Fruit fly (Drosophila melanogaster) whole organism, embryonic: ENCODE results near the gene pygo.

Source experiments
- Ada2b ChIP-seq: fragments of 200-800 bp; sonication (Bioruptor generic); IDR thresholded peaks from 2 replicates; pipeline ENCODE4 v1.3.6; 2022; ENCODE audit warnings: missing biosample characterization, missing genetic modification characterization
- BEAF-32 ChIP-seq: fragments of 200-800 bp; sonication (Bioruptor generic); optimal IDR thresholded peaks from 3 replicates; lab custom pipeline; 2017; ENCODE audit warnings: missing biosample characterization, missing genetic modification characterization, mild to moderate bottlenecking, moderate library complexity, missing genetic modification reagents
- CG10462 ChIP-seq: fragments of 200-800 bp; sonication (Bioruptor generic); optimal IDR thresholded peaks from 2 replicates; lab custom pipeline; 2016; ENCODE audit warnings: missing biosample characterization, missing genetic modification characterization
- CG13894 ChIP-seq: fragments of 200-800 bp; sonication (Bioruptor generic); optimal IDR thresholded peaks from 3 replicates; lab custom pipeline; 2018; ENCODE audit warnings: missing biosample characterization, mild to moderate bottlenecking, missing genetic modification characterization, moderate library complexity
- CG14050 ChIP-seq: fragments of 200-800 bp; sonication (Bioruptor generic); IDR thresholded peaks from 3 replicates; pipeline ENCODE4 v1.3.6; 2022; ENCODE audit warnings: missing biosample characterization, missing genetic modification characterization
- CG14965 ChIP-seq: fragments of 200-800 bp; sonication (Bioruptor generic); optimal IDR thresholded peaks from 2 replicates; lab custom pipeline; 2016; ENCODE audit warnings: missing biosample characterization, missing genetic modification characterization, borderline replicate concordance
- CG16815 ChIP-seq: fragments of 200-800 bp; sonication (Bioruptor generic); optimal IDR thresholded peaks from 3 replicates; lab custom pipeline; 2017; ENCODE audit warnings: missing biosample characterization, mild to moderate bottlenecking, missing genetic modification characterization
- CG16863 ChIP-seq: fragments of 200-800 bp; sonication (Bioruptor generic); optimal IDR thresholded peaks from 3 replicates; lab custom pipeline; 2016; ENCODE audit warnings: missing biosample characterization, missing genetic modification characterization
- CG17359 ChIP-seq: fragments of 200-800 bp; sonication (Bioruptor generic); optimal IDR thresholded peaks from 3 replicates; lab custom pipeline; 2018; ENCODE audit warnings: missing biosample characterization, mild to moderate bottlenecking, missing genetic modification characterization, moderate library complexity
- CG17612 ChIP-seq: fragments of 200-800 bp; sonication (Bioruptor generic); IDR thresholded peaks from 2 replicates; pipeline ENCODE4 v1.3.6; 2022; ENCODE audit warnings: missing biosample characterization, missing genetic modification characterization
- CG18476 ChIP-seq: fragments of 200-800 bp; sonication (Bioruptor generic); optimal IDR thresholded peaks from 2 replicates; lab custom pipeline; 2016; ENCODE audit warnings: missing biosample characterization, mild to moderate bottlenecking, missing genetic modification characterization
- CG30020 ChIP-seq: fragments of 200-800 bp; optimal IDR thresholded peaks from 2 replicates; lab custom pipeline; 2019; ENCODE audit warnings: missing biosample characterization, mild to moderate bottlenecking, missing genetic modification characterization, moderate library complexity
- CG32772 ChIP-seq: fragments of 200-800 bp; sonication (Bioruptor generic); IDR thresholded peaks from 2 replicates; pipeline ENCODE4 v1.3.6; 2022; ENCODE audit warnings: missing biosample characterization, missing genetic modification characterization
- CG3407 ChIP-seq: fragments of 200-800 bp; sonication (Bioruptor generic); optimal IDR thresholded peaks from 2 replicates; lab custom pipeline; 2018; ENCODE audit warnings: missing biosample characterization, mild to moderate bottlenecking, missing genetic modification characterization
- CG43689 ChIP-seq: fragments of 200-800 bp; sonication (Bioruptor generic); IDR thresholded peaks from 2 replicates; pipeline ENCODE4 v1.3.6; 2022; ENCODE audit warnings: missing biosample characterization, missing genetic modification characterization
- CG4854 ChIP-seq: fragments of 200-800 bp; sonication (Bioruptor generic); optimal IDR thresholded peaks from 2 replicates; lab custom pipeline; 2016; ENCODE audit warnings: missing biosample characterization, missing genetic modification characterization, inconsistent platforms
- CG6689 ChIP-seq: fragments of 200-800 bp; sonication (Bioruptor generic); IDR thresholded peaks from 2 replicates; pipeline ENCODE4 v1.3.6; 2022; ENCODE audit warnings: missing biosample characterization, missing genetic modification characterization
- CG7745 ChIP-seq: fragments of 200-800 bp; sonication (Bioruptor generic); optimal IDR thresholded peaks from 2 replicates; lab custom pipeline; 2018; ENCODE audit warnings: missing biosample characterization, mild to moderate bottlenecking, missing genetic modification characterization, moderate library complexity
- CG8281 ChIP-seq: fragments of 200-800 bp; sonication (Bioruptor generic); optimal IDR thresholded peaks from 2 replicates; lab custom pipeline; 2018; ENCODE audit warnings: missing biosample characterization, mild to moderate bottlenecking, missing genetic modification characterization, moderate library complexity
- CG9932 ChIP-seq: fragments of 200-800 bp; sonication (Bioruptor generic); IDR thresholded peaks from 2 replicates; pipeline ENCODE4 v1.3.6; 2022; ENCODE audit warnings: missing biosample characterization, missing genetic modification characterization
- CrebB ChIP-seq: fragments of 200-800 bp; sonication (Bioruptor generic); optimal IDR thresholded peaks from 3 replicates; lab custom pipeline; 2018; ENCODE audit warnings: missing biosample characterization, mild to moderate bottlenecking, missing genetic modification characterization
- Ets65A ChIP-seq: fragments of 200-800 bp; sonication (Bioruptor generic); peaks from one replicate; lab custom pipeline; 2016; ENCODE audit warnings: missing biosample characterization, missing genetic modification characterization
- Fer1 ChIP-seq: fragments of 200-800 bp; sonication (Bioruptor generic); optimal IDR thresholded peaks from 2 replicates; lab custom pipeline; 2017; ENCODE audit warnings: missing biosample characterization, mild to moderate bottlenecking, missing genetic modification characterization
- Fer2 ChIP-seq: fragments of 200-800 bp; sonication (Bioruptor generic); optimal IDR thresholded peaks from 2 replicates; lab custom pipeline; 2018; ENCODE audit warnings: missing biosample characterization, mild to moderate bottlenecking, missing genetic modification characterization, moderate library complexity
- HLH54F ChIP-seq: fragments of 200-800 bp; sonication (Bioruptor generic); optimal IDR thresholded peaks from 3 replicates; lab custom pipeline; 2016; ENCODE audit warnings: missing biosample characterization, missing genetic modification characterization
- Hr78 ChIP-seq, 2 experiments: fragments of 200-800 bp in 1 of 2; fragments of >200 bp in 1 of 2; sonication (Bioruptor generic) in 1 of 2; optimal IDR thresholded peaks; 2 replicates each; lab custom pipeline; 2017 to 2019; ENCODE audit warnings: missing biosample characterization in 2 of 2, missing genetic modification characterization in 2 of 2, mild to moderate bottlenecking in 1 of 2, moderate library complexity in 1 of 2
- Kr ChIP-seq: fragments of 200-800 bp; sonication (Bioruptor generic); optimal IDR thresholded peaks from 2 replicates; lab custom pipeline; 2017; ENCODE audit warnings: missing biosample characterization, mild to moderate bottlenecking, missing genetic modification characterization
- NC2α ChIP-seq: fragments of 200-800 bp; sonication (Bioruptor generic); optimal IDR thresholded peaks from 2 replicates; lab custom pipeline; 2016; ENCODE audit warnings: missing biosample characterization, missing genetic modification characterization
- Rx ChIP-seq: fragments of 200-800 bp; sonication (Bioruptor generic); IDR thresholded peaks from 2 replicates; pipeline ENCODE4 v1.3.6; 2022; ENCODE audit warnings: missing biosample characterization, missing genetic modification characterization
- Sin3A ChIP-seq: fragments of >200 bp; optimal IDR thresholded peaks from 2 replicates; lab custom pipeline; 2018
- Sox100B ChIP-seq: fragments of 200-800 bp; sonication (Bioruptor generic); optimal IDR thresholded peaks from 3 replicates; lab custom pipeline; 2018; ENCODE audit warnings: missing biosample characterization, mild to moderate bottlenecking, missing genetic modification characterization
- Sry-β ChIP-seq: fragments of 200-800 bp; sonication (Bioruptor generic); optimal IDR thresholded peaks from 2 replicates; lab custom pipeline; 2018; ENCODE audit warnings: missing biosample characterization, mild to moderate bottlenecking, missing genetic modification characterization, moderate library complexity
- abd-A ChIP-seq: fragments of 200-800 bp; sonication (Bioruptor generic); optimal IDR thresholded peaks from 3 replicates; lab custom pipeline; 2019; ENCODE audit warnings: missing biosample characterization, mild to moderate bottlenecking, missing genetic modification characterization, moderate library complexity
- ap ChIP-seq: fragments of 200-800 bp; sonication (Bioruptor generic); IDR thresholded peaks from 2 replicates; pipeline ENCODE4 v1.3.6; 2022; ENCODE audit warnings: missing biosample characterization, missing genetic modification characterization
- ase ChIP-seq: fragments of 200-800 bp; sonication (Bioruptor generic); IDR thresholded peaks from 3 replicates; pipeline ENCODE4 v1.3.6; 2022; ENCODE audit warnings: missing biosample characterization, missing genetic modification characterization
- ash1 ChIP-seq: fragments of 200-800 bp; sonication (Bioruptor generic); optimal IDR thresholded peaks from 2 replicates; lab custom pipeline; 2018; ENCODE audit warnings: missing biosample characterization, mild to moderate bottlenecking, missing genetic modification characterization
- br ChIP-seq: fragments of >200 bp; optimal IDR thresholded peaks from 2 replicates; lab custom pipeline; 2017
- dan ChIP-seq: fragments of 200-800 bp; sonication (Bioruptor generic); IDR thresholded peaks from 2 replicates; pipeline ENCODE4 v1.3.6; 2022; ENCODE audit warnings: missing biosample characterization, missing genetic modification characterization
- ewg ChIP-seq: fragments of 200-800 bp; sonication (Bioruptor generic); optimal IDR thresholded peaks from 3 replicates; lab custom pipeline; 2017; ENCODE audit warnings: mild to moderate bottlenecking, missing biosample characterization, missing genetic modification reagents, missing genetic modification characterization
- fd96Cb ChIP-seq: fragments of 200-800 bp; sonication (Bioruptor generic); optimal IDR thresholded peaks from 2 replicates; lab custom pipeline; 2018; ENCODE audit warnings: missing biosample characterization, mild to moderate bottlenecking, missing genetic modification characterization, moderate library complexity
- h ChIP-seq: fragments of >200 bp; optimal IDR thresholded peaks from 2 replicates; lab custom pipeline; 2017
- hb ChIP-seq: fragments of 200-800 bp; sonication (Bioruptor generic); IDR thresholded peaks from 3 replicates; pipeline ENCODE4 v1.3.6; 2022; ENCODE audit warnings: missing biosample characterization, missing genetic modification characterization; ENCODE audit not compliant: partially characterized antibody
- hbn ChIP-seq: fragments of 200-800 bp; sonication (Bioruptor generic); IDR thresholded peaks from 2 replicates; pipeline ENCODE4 v1.3.6; 2022; ENCODE audit warnings: missing biosample characterization, missing genetic modification characterization; ENCODE audit not compliant: partially characterized antibody
- nau ChIP-seq: fragments of 200-800 bp; sonication (Bioruptor generic); optimal IDR thresholded peaks from 3 replicates; lab custom pipeline; 2017; ENCODE audit warnings: missing biosample characterization, mild to moderate bottlenecking, missing genetic modification characterization, missing genetic modification reagents
- p53 ChIP-seq: fragments of 200-800 bp; sonication (Bioruptor generic); optimal IDR thresholded peaks from 2 replicates; lab custom pipeline; 2016; ENCODE audit warnings: missing biosample characterization, missing genetic modification characterization
- seq ChIP-seq: fragments of 200-800 bp; sonication (Bioruptor generic); IDR thresholded peaks from 2 replicates; pipeline ENCODE4 v1.3.6; 2022; ENCODE audit warnings: missing biosample characterization, missing genetic modification characterization
- shn ChIP-seq: fragments of 200-800 bp; sonication (Bioruptor generic); optimal IDR thresholded peaks from 3 replicates; lab custom pipeline; 2016; ENCODE audit warnings: missing biosample characterization, missing genetic modification characterization
- sna ChIP-seq: fragments of 200-800 bp; sonication (Bioruptor generic); IDR thresholded peaks from 2 replicates; pipeline ENCODE4 v1.3.6; 2022; ENCODE audit warnings: missing biosample characterization, missing genetic modification characterization; ENCODE audit not compliant: partially characterized antibody
- toy ChIP-seq: fragments of 200-800 bp; sonication (Bioruptor generic); IDR thresholded peaks from 2 replicates; pipeline ENCODE4 v1.3.6; 2022; ENCODE audit warnings: missing biosample characterization, missing genetic modification characterization
- zen ChIP-seq: fragments of 200-800 bp; sonication (Bioruptor generic); optimal IDR thresholded peaks from 3 replicates; lab custom pipeline; 2018; ENCODE audit warnings: missing biosample characterization, mild to moderate bottlenecking, missing genetic modification characterization, moderate library complexity

The pygo gene

DNA sequence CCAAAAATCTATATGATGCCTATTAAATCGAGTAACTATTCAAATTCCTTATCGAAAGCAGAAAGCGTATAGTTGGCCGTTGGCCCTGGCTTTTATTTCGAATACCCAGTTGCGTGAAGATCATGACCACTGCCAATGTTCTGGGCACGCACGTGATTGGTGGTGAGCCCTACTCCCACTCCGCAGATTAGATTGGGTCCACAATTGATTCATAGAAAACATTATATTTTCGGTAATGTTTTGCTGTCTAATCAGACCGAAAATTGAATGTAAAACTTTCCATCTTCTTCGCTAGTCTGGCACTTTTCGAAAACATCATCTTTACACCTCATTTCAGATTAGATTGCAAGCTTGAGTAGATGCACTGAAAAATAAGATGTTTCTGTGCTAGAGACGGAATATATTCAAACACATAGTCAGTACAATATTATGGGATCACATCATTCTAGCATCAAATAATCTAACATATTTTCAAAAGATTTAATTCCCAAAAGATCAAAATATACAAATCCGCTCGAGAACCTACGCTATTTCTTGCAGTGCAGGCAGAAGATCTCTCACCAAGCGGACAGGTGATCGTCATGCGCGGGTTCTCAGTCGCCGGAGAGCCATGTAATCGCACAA lies 11.9 kb upstream of the pygo start, which contains the start of gene CG1774 (continued):
- TF ChIP-seq Rx: no peak; the same call in 1 of the 2 replicates
- TF ChIP-seq Fer1 (GFP tag; lab: Kevin White, UChicago): peak; percentile 88
- TF ChIP-seq sna (GFP tag; lab: Robert Waterston, UW): no peak
- TF ChIP-seq CG8281 (tag; lab: Kevin White, UChicago): peak; percentile 43
- TF ChIP-seq dan (GFP tag; lab: Robert Waterston, UW): no peak
- TF ChIP-seq CG30020 (tag; lab: Kevin White, UChicago): no peak
- peak; percentile 53 for TF ChIP-seq zen (tag; lab: Kevin White, UChicago)
- TF ChIP-seq Ada2b (GFP tag; lab: Robert Waterston, UW): peak; percentile 77
- peak; percentile 52 for TF ChIP-seq p53 (GFP tag; lab: Kevin White, UChicago)
- TF ChIP-seq CG6689 (GFP tag; lab: Robert Waterston, UW): peak; percentile 31; the same call in 1 of the 2 replicates
- peak; percentile 57 for TF ChIP-seq ap
- no peak for TF ChIP-seq BEAF-32 (GFP tag; lab: Kevin White, UChicago)
- no peak for TF ChIP-seq Kr
- peak; percentile 66 for TF ChIP-seq CG4854
- TF ChIP-seq CG18476: peak; percentile 69
- peak; percentile 60 for TF ChIP-seq CG16815 (GFP tag; lab: Kevin White, UChicago)
- TF ChIP-seq CG3407: peak; percentile 37
- TF ChIP-seq Ets65A (GFP tag; lab: Kevin White, UChicago): peak; percentile 96
- no peak for TF ChIP-seq hbn (GFP tag; lab: Robert Waterston, UW)
- TF ChIP-seq Hr78 (GFP tag; optimal IDR thresholded peaks at IDR 0.05; lab: Kevin White, UChicago): no peak
- TF ChIP-seq br: no peak
- peak; percentile 56 for TF ChIP-seq fd96Cb (tag; lab: Kevin White, UChicago)
- TF ChIP-seq CG7745 (tag; lab: Kevin White, UChicago): no peak
- TF ChIP-seq CG14050 (GFP tag; lab: Robert Waterston, UW): peak; percentile 45; the same call in 2 of the 3 replicates
- TF ChIP-seq abd-A (tag; lab: Kevin White, UChicago): no peak
- TF ChIP-seq ewg (GFP tag; lab: Kevin White, UChicago): peak; percentile 39
- TF ChIP-seq Sry-β: no peak
- peak; percentile 25 for TF ChIP-seq CG10462 (GFP tag; lab: Kevin White, UChicago)
- TF ChIP-seq ash1 (GFP tag; lab: Kevin White, UChicago): no peak
- peak; percentile 80 for TF ChIP-seq CG13894
- TF ChIP-seq CG43689 (GFP tag; lab: Robert Waterston, UW): 0 out of 2 replicates have a peak, but pooled peaks have one; percentile 6
- TF ChIP-seq hb: no peak
- TF ChIP-seq CG9932 (GFP tag; lab: Robert Waterston, UW): peak; percentile 83
- peak; percentile 67 for TF ChIP-seq seq
- TF ChIP-seq Sin3A (lab: Kevin White, UChicago): no peak
- TF ChIP-seq h (lab: Kevin White, UChicago): no peak
- TF ChIP-seq shn (GFP tag; lab: Kevin White, UChicago): peak; percentile 22
- peak; percentile 64 for TF ChIP-seq nau
- peak; percentile 62 for TF ChIP-seq CG16863 (GFP tag; lab: Kevin White, UChicago)
- TF ChIP-seq HLH54F (GFP tag; lab: Kevin White, UChicago): peak; percentile 85
- peak; percentile 79 for TF ChIP-seq CG17359 (tag; lab: Kevin White, UChicago)
- peak; percentile 53; the same call in 1 of the 2 replicates for TF ChIP-seq CG17612
- TF ChIP-seq toy (GFP tag; lab: Robert Waterston, UW): peak; percentile 65
- peak; percentile 71; the same call in 1 of the 2 replicates for TF ChIP-seq CG32772 (GFP tag; lab: Robert Waterston, UW)
- TF ChIP-seq NC2α: no peak
- peak; percentile 28 for TF ChIP-seq Sox100B (GFP tag; lab: Kevin White, UChicago)
- TF ChIP-seq CrebB (tag; lab: Kevin White, UChicago): peak; percentile 54
- peak; percentile 50 for TF ChIP-seq Fer2
- TF ChIP-seq CG14965 (GFP tag; lab: Kevin White, UChicago): peak; percentile 10
- peak; percentile 43; the same call in 1 of the 3 replicates for TF ChIP-seq ase (GFP tag; lab: Robert Waterston, UW)
